Fruit fly (Drosophila melanogaster) Kc167 (cell line): Measurements from ENCODE around the gene Rpn10.

Experiments used
- Myc ChIP-seq: fragments of >200 bp; optimal IDR thresholded peaks from 2 replicates; lab custom pipeline; 2017; ENCODE audit warnings: missing external identifiers
- Sin3A ChIP-seq: fragments of >200 bp; optimal IDR thresholded peaks from 2 replicates; lab custom pipeline; 2018; ENCODE audit warnings: missing external identifiers
- h ChIP-seq: fragments of >200 bp; optimal IDR thresholded peaks from 3 replicates; lab custom pipeline; 2018; ENCODE audit warnings: missing external identifiers
- insv ChIP-seq: fragments of >200 bp; optimal IDR thresholded peaks from 3 replicates; lab custom pipeline; 2018; ENCODE audit warnings: missing external identifiers
- psq ChIP-seq: fragments of >200 bp; optimal IDR thresholded peaks from 2 replicates; lab custom pipeline; 2017; ENCODE audit warnings: missing external identifiers
- ttk ChIP-seq: sonication (Bioruptor generic); optimal IDR thresholded peaks from 2 replicates; lab custom pipeline; 2017; ENCODE audit warnings: missing external identifiers

Rpn10 gene

DNA sequence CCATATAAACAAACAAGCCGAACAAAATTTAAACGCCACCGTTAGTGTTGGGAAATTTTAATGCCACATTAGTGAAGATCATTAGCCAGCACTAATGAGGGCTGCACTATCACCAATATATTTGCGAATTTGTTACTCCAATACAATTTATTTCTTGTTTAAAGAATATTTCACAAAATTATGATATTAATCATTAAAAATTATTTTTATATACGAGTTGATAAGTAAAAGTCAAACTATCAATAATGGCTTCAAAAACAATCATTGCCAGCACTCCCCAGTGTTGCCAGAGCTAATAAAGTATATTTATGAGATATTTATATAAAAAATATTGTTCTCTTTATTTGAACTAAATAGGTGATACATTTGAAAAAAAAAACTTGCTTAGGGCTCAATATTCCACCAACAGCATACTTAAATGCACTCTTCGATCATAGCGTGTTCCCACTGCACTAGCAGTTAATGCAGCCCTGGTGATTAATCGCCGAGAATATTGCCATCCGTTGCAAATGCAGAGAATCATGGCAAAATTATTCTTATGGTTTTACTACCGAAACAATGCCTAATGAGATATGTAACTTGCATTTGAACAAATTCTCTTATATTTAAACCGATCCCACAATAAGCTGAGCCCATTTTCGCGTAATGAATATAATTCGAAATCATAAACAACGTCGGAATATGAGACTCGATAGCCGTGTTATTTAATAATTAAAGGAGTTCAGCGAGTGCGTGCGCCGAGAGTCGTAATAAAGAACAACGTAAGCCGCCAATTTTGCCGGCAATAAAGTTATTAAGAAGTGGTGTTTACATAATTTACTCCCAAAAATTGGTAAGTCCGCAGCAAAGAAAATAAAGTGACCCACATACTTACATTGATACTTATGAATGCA, 20.7 kb upstream of the Rpn10 start, which contains the start of the genes SAK and Cdk12:
SAK (minus strand) TSS at position 65 of the 893 bp plus-strand sequence.
Cdk12 (plus strand) TSS at position 484 of the 893 bp plus-strand sequence.
- TF ChIP-seq psq (lab: Kevin White, UChicago) (no peak), Myc (lab: Kevin White, UChicago) (no peak), h (lab: Kevin White, UChicago) (no peak), ttk (no peak), insv (lab: Kevin White, UChicago) (no peak), Sin3A (lab: Kevin White, UChicago) (no peak)

DNA sequence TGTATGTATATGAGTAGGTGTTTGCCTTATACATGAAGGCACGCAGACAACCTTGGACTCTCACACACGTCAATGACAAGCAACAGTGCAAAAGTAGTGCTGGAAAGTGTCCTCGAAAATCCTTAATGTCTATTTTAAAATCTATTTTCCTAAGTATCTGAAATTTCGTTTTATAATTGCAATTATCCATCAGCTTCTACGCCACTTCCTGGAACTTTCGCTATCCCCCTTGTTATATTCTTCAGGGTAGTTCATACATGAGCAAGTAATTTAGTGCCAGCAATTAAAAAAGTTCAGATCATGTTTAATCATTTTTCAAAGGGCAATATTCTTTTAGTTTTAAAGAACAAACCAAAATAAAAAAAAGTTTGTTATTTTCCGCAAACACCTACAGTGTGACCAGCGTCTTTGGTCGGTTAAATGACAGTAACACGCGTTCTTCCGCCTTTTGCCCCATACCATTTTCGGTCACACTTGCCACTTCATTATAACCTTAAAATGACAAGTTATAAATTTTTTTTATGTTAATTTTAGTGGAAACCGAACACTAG, 20.0 kb upstream of the Rpn10 start:
- TF ChIP-seq Sin3A (lab: Kevin White, UChicago), result no peak
- no peak for TF ChIP-seq h (lab: Kevin White, UChicago)
- no peak for TF ChIP-seq ttk
- no peak for TF ChIP-seq insv (lab: Kevin White, UChicago)
- no peak for TF ChIP-seq Myc (lab: Kevin White, UChicago)
- TF ChIP-seq psq (lab: Kevin White, UChicago), result no peak

DNA sequence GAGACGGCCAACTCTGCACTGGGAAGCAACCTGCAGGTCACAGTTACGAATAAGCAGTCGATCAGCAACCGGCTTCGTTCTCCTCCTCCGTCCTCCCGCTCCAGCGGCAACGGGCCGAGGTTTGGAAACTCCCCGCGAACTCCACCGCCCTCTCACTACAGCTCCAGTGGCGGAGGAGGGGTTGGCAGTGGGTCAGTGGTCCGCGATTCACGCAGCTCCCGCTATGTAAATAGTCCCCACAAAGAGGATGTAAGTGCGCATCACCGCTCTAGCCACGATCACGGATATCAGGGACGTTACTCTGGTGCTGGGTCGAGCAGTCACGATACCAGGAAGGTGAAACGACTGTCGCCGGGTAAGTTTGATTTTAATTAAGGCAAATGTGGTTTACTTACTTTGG, 18.5 kb upstream of the Rpn10 start:
- TF ChIP-seq psq (lab: Kevin White, UChicago), result no peak
- no peak for TF ChIP-seq Myc (lab: Kevin White, UChicago)
- TF ChIP-seq h (lab: Kevin White, UChicago), result no peak

DNA sequence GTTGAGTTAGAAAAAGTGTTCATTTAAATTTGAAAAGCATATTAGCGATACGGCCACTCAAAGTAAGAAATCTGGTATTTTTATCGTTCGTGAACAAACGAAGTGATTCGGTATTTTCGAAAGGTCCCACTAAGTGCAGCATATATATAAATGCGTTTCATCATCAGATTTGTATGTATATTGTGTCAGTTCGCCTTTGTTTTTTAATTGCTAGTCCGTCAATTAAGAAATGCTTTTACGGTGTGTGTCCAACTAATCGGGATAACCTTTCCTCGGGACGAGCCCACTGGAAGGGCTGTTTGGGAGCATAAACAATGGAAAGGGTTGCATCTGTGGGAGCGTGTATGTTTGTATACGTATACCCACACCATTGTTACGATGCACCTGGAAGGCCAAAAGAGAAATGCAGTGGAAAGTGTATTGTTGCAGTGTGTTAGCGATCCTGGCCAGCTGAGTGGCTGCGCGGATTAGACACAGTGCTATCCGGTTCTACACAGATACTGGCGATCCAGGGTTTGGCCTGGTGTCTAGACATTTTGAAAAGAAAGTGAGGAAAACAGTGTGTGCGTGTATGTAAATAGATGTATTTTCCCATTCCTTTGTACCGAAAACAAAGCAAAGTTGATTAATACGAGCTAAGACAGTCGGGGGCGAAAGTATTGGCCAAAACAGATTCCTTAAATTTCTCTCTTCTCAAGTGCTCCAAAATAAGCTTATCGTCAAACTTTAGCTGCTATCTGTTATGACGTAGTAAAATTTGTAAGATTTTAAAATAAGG, 13.6 kb upstream of the Rpn10 start, which contains the start of gene CG7611:
CG7611 (plus strand) TSS at position 128 of the 778 bp plus-strand sequence.
- TF ChIP-seq ttk (no peak), Myc (lab: Kevin White, UChicago) (no peak)

DNA sequence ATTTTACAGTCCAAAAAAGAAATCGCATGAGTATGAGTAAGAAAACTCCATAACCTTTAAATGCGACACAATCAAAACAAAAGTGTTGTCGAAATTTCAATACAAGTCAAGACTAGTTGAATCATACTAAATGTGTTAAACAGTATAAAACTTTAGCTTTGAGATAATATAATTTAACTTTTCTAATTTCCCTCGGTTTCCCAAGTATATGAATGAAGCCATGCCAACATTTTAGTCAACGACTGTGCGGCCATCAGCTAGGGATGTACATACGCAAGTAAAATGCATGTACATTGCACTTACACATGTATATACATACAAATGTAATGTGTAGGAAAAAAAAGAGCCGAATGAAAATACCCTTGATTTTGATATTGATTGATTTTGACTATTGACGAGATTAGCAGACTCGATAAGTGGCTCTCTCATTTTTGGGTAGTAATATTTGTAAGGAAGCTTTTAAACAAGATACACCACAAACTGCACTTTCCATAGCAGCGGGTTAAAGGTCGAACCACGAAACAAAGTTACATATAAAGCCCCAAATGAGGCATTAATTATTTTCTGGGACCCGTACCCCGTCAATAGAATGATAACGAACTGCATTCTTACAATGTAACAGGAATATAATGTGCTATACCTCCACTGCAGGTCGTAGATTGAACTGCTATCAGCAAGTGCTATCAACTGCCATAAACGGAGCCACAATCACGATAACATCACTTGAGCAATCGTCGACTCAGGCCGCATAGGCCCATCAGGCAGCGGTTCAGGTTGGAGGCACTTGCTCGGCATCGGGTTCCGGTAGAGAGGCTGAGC, 12.5 kb upstream of the Rpn10 start:
- no peak for TF ChIP-seq ttk
- TF ChIP-seq Myc (lab: Kevin White, UChicago), result no peak
- no peak for TF ChIP-seq h (lab: Kevin White, UChicago)
- TF ChIP-seq Sin3A (lab: Kevin White, UChicago), result no peak

DNA sequence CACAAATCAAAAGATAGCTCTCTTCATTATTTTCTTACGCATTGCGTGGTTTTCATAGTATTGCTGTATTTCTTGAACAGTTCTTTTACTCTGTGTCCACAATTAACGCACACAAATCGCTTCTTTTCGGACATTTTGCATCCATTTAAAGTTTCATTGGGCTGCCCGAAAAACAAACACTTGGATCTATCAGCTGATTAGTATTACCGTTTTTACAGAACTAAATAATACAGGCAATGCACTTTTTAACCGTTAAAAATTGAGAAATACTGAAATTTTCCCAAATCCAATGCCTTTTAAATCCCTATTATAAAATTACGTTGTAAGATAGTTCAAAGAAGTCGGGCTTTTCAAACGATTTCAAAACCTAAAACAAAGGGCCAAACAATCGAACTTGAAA, 7.7 kb upstream of the Rpn10 start, which contains the start of gene Arv1:
Arv1 (minus strand) TSS at position 226 of the 400 bp plus-strand sequence.
- TF ChIP-seq ttk (no peak), h (lab: Kevin White, UChicago) (no peak), psq (lab: Kevin White, UChicago) (no peak), Sin3A (lab: Kevin White, UChicago) (no peak), insv (lab: Kevin White, UChicago) (no peak), Myc (lab: Kevin White, UChicago) (no peak)

DNA sequence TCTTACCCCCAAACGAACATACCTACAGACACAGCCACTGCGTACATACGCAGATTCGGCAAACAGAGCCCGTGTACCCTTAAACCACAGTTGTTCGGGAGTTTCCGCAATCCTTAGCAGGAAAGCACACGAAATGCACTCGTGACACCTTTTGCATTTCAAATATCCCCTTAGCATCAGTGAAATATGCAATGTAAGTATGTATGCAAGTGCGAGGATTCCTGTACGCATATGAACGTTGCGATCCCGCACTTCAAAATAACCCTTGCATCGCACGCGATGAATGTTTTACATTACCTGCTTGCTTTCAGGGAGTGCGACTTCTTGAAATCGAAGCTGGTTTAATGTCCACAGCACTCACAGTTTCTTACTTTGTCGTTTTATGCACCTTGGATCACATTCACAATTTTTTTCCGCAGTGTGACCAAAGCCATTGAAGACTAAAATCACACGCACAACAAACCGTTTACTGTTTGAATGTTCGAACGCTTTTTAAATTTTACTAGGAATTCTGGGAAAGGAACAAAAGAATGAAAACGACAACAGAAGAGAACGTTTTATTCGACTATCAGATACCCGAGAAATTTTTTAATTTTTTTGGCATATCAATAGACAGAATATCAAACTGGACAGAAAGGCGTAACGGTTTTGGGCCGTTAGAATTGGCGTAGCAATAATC, 3.4 kb upstream of the Rpn10 start, which contains the start of gene Mkrn1:
Mkrn1 (minus strand) TSS at position 444 of the 679 bp plus-strand sequence.
- TF ChIP-seq h (lab: Kevin White, UChicago) (no peak), ttk (no peak), insv (lab: Kevin White, UChicago) (no peak), Sin3A (lab: Kevin White, UChicago) (no peak), psq (lab: Kevin White, UChicago) (no peak), Myc (lab: Kevin White, UChicago) (no peak)

DNA sequence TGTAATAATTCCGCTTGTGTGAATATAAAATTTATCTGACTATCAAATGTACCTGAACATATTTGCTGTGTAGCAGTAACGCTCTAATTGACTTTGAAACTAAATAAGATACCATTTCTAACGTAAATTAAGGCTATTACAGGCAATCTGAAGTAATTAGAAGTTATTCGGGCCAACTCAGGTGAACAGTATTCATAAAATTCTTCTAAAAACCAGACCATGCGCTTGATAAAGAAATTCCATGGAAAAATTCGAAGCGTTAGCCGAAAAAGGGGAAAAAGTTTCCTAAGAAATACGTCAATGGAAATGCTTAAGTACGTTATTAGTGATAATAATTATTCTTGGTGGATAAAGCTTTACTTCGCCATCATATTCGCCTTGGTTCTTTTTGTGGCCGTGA, 2.4 kb upstream of the Rpn10 start, which contains the start of gene ppk5:
ppk5 (plus strand) TSS at position 301 of the 400 bp plus-strand sequence.
- TF ChIP-seq Sin3A (lab: Kevin White, UChicago), result no peak
- TF ChIP-seq psq (lab: Kevin White, UChicago), result no peak
- no peak for TF ChIP-seq ttk
- no peak for TF ChIP-seq h (lab: Kevin White, UChicago)
- TF ChIP-seq insv (lab: Kevin White, UChicago), result no peak
- TF ChIP-seq Myc (lab: Kevin White, UChicago), result no peak

DNA sequence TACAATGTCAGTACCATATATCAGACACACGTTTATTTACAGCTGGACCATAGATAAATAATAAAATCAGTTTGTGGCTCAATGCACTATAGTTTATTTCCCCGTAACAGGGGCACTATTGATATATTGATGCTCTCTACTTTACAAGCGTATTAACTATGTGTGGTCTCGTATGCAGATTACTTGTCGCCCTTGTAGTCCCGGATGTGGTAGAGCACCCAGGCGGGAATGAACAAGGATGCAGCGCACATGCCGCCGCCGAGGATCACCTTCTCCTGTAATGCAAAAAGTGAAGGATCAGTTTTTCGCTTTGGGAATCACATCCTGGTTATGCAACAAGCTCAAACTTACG, 2.1 kb downstream of the Rpn10 start:
- TF ChIP-seq Myc (lab: Kevin White, UChicago) (no peak), h (lab: Kevin White, UChicago) (no peak), ttk (no peak), insv (lab: Kevin White, UChicago) (no peak), Sin3A (lab: Kevin White, UChicago) (no peak), psq (lab: Kevin White, UChicago) (no peak)
